Fruit fly (Drosophila melanogaster): ENCODE measurements around the gene CG15927.

DNA sequence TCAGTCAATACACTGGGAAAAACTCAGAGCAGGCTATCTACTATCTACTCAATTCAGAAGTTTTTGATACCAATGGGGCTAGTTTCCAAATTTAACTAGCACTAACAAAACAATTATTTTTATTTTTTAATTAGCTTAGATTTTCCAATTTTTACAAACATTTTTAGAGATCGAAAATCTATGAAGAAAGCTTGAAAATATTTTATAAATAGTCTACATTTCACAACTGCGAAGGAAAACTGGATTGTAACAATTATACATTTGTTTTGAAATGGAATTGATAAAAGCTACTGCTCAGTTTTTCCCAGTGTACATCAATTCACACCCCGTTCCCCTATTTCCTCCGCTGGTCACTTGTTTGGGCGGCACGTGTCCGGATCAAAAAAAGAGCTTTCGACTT, 6.7 kb upstream of the CG15927 start:
- TF ChIP-seq psq (optimal IDR thresholded peaks at IDR 0.05) (no peak), Dll (optimal IDR thresholded peaks at IDR 0.05) (no peak)
